Fruit fly (Drosophila melanogaster): ENCODE data around the gene Cad87A.

DNA sequence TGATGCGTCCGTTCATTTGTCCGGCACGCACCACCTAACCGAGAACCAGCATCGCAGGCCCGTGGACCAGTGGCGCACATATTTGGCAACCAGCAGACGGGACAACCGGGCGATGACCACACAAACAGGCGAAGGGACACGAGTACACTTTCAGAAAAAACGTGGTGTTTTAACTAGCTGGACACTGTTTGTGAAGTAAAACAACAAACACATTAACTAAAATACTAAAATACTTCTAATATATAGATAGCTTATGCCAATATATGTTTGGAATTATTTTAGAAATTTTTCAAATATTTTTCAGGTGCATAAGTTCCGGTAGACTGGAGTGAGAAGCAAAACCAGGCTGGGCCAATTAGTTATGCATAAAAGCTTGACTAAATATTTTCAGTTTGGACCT lies 46.0 kb downstream of the Cad87A start:
- TF ChIP-seq rn (GFP tag; IDR thresholded peaks at IDR 0.05) (no peak), Pif1B (GFP tag; optimal IDR thresholded peaks at IDR 0.05) (no peak), EcR (GFP tag; optimal IDR thresholded peaks at IDR 0.05) (no peak), CG8301 (tag; optimal IDR thresholded peaks at IDR 0.05) (no peak), Snoo (tag; optimal IDR thresholded peaks at IDR 0.05) (no peak), D1 (tag; optimal IDR thresholded peaks at IDR 0.05) (no peak), Ets98B (GFP tag; IDR thresholded peaks at IDR 0.05) (no peak), CG12605 (GFP tag; IDR thresholded peaks at IDR 0.05) (no peak), CG10348 (GFP tag; IDR thresholded peaks at IDR 0.05) (no peak), CG15710 (tag; optimal IDR thresholded peaks at IDR 0.05) (no peak), CG4496 (GFP tag; IDR thresholded peaks at IDR 0.05) (no peak), fd96Ca (GFP tag; IDR thresholded peaks at IDR 0.05) (no peak), CG13204 (GFP tag; optimal IDR thresholded peaks at IDR 0.05) (no peak), CG8159 (tag; optimal IDR thresholded peaks at IDR 0.05) (no peak)
